Fruit fly (Drosophila melanogaster) whole organism, embryonic: ENCODE measurements around the gene CG13070.

Source experiments
- Adf1 ChIP-seq: fragments of 200-800 bp; sonication (Bioruptor generic); IDR thresholded peaks from 2 replicates; pipeline ENCODE4 v1.3.6; 2022; ENCODE audit warnings: missing biosample characterization, missing genetic modification characterization
- Atf3 ChIP-seq: fragments of 200-800 bp; sonication (Bioruptor generic); optimal IDR thresholded peaks from 3 replicates; lab custom pipeline; 2016; ENCODE audit warnings: missing biosample characterization, missing genetic modification characterization
- Blimp-1 ChIP-seq: fragments of 200-800 bp; sonication (Bioruptor generic); optimal IDR thresholded peaks from 3 replicates; lab custom pipeline; 2018; ENCODE audit warnings: missing biosample characterization, missing genetic modification characterization, mild to moderate bottlenecking, moderate library complexity, missing genetic modification reagents
- CG11560 ChIP-seq: fragments of 200-800 bp; sonication (Bioruptor generic); IDR thresholded peaks from 3 replicates; pipeline ENCODE4 v1.3.6; 2022; ENCODE audit warnings: missing biosample characterization, missing genetic modification characterization
- CG12155 ChIP-seq: fragments of 200-800 bp; sonication (Bioruptor generic); optimal IDR thresholded peaks from 3 replicates; lab custom pipeline; 2016; ENCODE audit warnings: missing biosample characterization, missing genetic modification characterization
- CG12219 ChIP-seq: fragments of 200-800 bp; sonication (Bioruptor generic); optimal IDR thresholded peaks from 3 replicates; lab custom pipeline; 2018; ENCODE audit warnings: missing biosample characterization, mild to moderate bottlenecking, missing genetic modification characterization
- CG1647 ChIP-seq: fragments of 200-800 bp; sonication (Bioruptor generic); optimal IDR thresholded peaks from 3 replicates; lab custom pipeline; 2016; ENCODE audit warnings: missing biosample characterization, missing genetic modification characterization
- CG18476 ChIP-seq: fragments of 200-800 bp; sonication (Bioruptor generic); optimal IDR thresholded peaks from 2 replicates; lab custom pipeline; 2016; ENCODE audit warnings: missing biosample characterization, mild to moderate bottlenecking, missing genetic modification characterization
- CG18764 ChIP-seq: fragments of 200-800 bp; sonication (Bioruptor generic); optimal IDR thresholded peaks from 3 replicates; lab custom pipeline; 2016; ENCODE audit warnings: missing biosample characterization, missing genetic modification characterization
- CG2199 ChIP-seq: fragments of 200-800 bp; sonication (Bioruptor generic); IDR thresholded peaks from 3 replicates; pipeline ENCODE4 v1.3.6; 2022; ENCODE audit warnings: missing biosample characterization, missing genetic modification characterization
- CG3065 ChIP-seq: fragments of 200-800 bp; sonication (Bioruptor generic); optimal IDR thresholded peaks from 2 replicates; lab custom pipeline; 2016; ENCODE audit warnings: missing biosample characterization, missing genetic modification characterization
- CG33557 ChIP-seq: fragments of 200-800 bp; sonication (Bioruptor generic); optimal IDR thresholded peaks from 2 replicates; lab custom pipeline; 2019; ENCODE audit warnings: missing biosample characterization, mild to moderate bottlenecking, missing genetic modification characterization, moderate library complexity
- CG5180 ChIP-seq: fragments of 200-800 bp; sonication (Bioruptor generic); optimal IDR thresholded peaks from 3 replicates; lab custom pipeline; 2017; ENCODE audit warnings: missing biosample characterization, missing genetic modification characterization, mild to moderate bottlenecking, moderate library complexity, missing genetic modification reagents
- CG5953 ChIP-seq: fragments of 200-800 bp; sonication (Bioruptor generic); IDR thresholded peaks from 2 replicates; pipeline ENCODE4 v1.3.6; 2022; ENCODE audit warnings: missing biosample characterization, missing genetic modification characterization
- CG6272 ChIP-seq: fragments of 200-800 bp; sonication (Bioruptor generic); IDR thresholded peaks from 2 replicates; pipeline ENCODE4 v1.3.6; 2022; ENCODE audit warnings: missing biosample characterization, missing genetic modification characterization
- CG7372 ChIP-seq: fragments of 200-800 bp; sonication (Bioruptor generic); IDR thresholded peaks from 2 replicates; pipeline ENCODE4 v1.3.6; 2022; ENCODE audit warnings: missing biosample characterization, missing genetic modification characterization
- CG7786 ChIP-seq: fragments of 200-800 bp; sonication (Bioruptor generic); optimal IDR thresholded peaks from 2 replicates; lab custom pipeline; 2016; ENCODE audit warnings: missing biosample characterization, missing genetic modification characterization
- CG8089 ChIP-seq: fragments of 200-800 bp; sonication (Bioruptor generic); optimal IDR thresholded peaks from 3 replicates; lab custom pipeline; 2016; ENCODE audit warnings: missing biosample characterization, missing genetic modification characterization
- CG9609 ChIP-seq: fragments of 200-800 bp; sonication (Bioruptor generic); optimal IDR thresholded peaks from 3 replicates; lab custom pipeline; 2016; ENCODE audit warnings: missing biosample characterization, missing genetic modification characterization
- CG9797 ChIP-seq: fragments of 200-800 bp; sonication (Bioruptor generic); optimal IDR thresholded peaks from 3 replicates; lab custom pipeline; 2018; ENCODE audit warnings: missing biosample characterization, mild to moderate bottlenecking, missing genetic modification characterization
- CHES-1-like ChIP-seq: fragments of 200-800 bp; sonication (Bioruptor generic); optimal IDR thresholded peaks from 2 replicates; lab custom pipeline; 2016; ENCODE audit warnings: missing biosample characterization, missing genetic modification characterization
- Drgx ChIP-seq: fragments of 200-800 bp; sonication (Bioruptor generic); IDR thresholded peaks from 2 replicates; pipeline ENCODE4 v1.3.6; 2022; ENCODE audit warnings: missing biosample characterization, missing genetic modification characterization
- Fer2 ChIP-seq: fragments of 200-800 bp; sonication (Bioruptor generic); optimal IDR thresholded peaks from 2 replicates; lab custom pipeline; 2018; ENCODE audit warnings: missing biosample characterization, mild to moderate bottlenecking, missing genetic modification characterization, moderate library complexity
- HLH54F ChIP-seq: fragments of 200-800 bp; sonication (Bioruptor generic); optimal IDR thresholded peaks from 3 replicates; lab custom pipeline; 2016; ENCODE audit warnings: missing biosample characterization, missing genetic modification characterization
- HmgZ ChIP-seq: fragments of 200-800 bp; sonication (Bioruptor generic); optimal IDR thresholded peaks from 2 replicates; lab custom pipeline; 2018; ENCODE audit warnings: missing biosample characterization, mild to moderate bottlenecking, missing genetic modification characterization
- Hr78 ChIP-seq, 2 experiments: fragments of 200-800 bp in 1 of 2; fragments of >200 bp in 1 of 2; sonication (Bioruptor generic) in 1 of 2; optimal IDR thresholded peaks; 2 replicates each; lab custom pipeline; 2017 to 2019; ENCODE audit warnings: missing biosample characterization in 2 of 2, missing genetic modification characterization in 2 of 2, mild to moderate bottlenecking in 1 of 2, moderate library complexity in 1 of 2
- Lhr ChIP-seq: fragments of 200-800 bp; sonication (Bioruptor generic); optimal IDR thresholded peaks from 3 replicates; lab custom pipeline; 2017; ENCODE audit warnings: mild to moderate bottlenecking, missing biosample characterization, missing genetic modification reagents, missing genetic modification characterization
- Med ChIP-seq: fragments of 200-800 bp; sonication (Bioruptor generic); peaks from one replicate; lab custom pipeline; 2016; ENCODE audit warnings: missing biosample characterization, missing genetic modification characterization, mild to moderate bottlenecking, inconsistent platforms, moderate library complexity
- Nf-YA ChIP-seq: fragments of 200-800 bp; sonication (Bioruptor generic); IDR thresholded peaks from 2 replicates; pipeline ENCODE4 v1.3.6; 2022; ENCODE audit warnings: missing biosample characterization, missing genetic modification characterization
- PHDP ChIP-seq: fragments of 200-800 bp; sonication (Bioruptor generic); optimal IDR thresholded peaks from 3 replicates; lab custom pipeline; 2018; ENCODE audit warnings: missing biosample characterization, mild to moderate bottlenecking, missing genetic modification characterization, moderate library complexity
- Ptx1 ChIP-seq: fragments of 200-800 bp; sonication (Bioruptor generic); IDR thresholded peaks from 2 replicates; pipeline ENCODE4 v1.3.6; 2022; ENCODE audit warnings: missing biosample characterization, missing genetic modification characterization
- Rx ChIP-seq: fragments of 200-800 bp; sonication (Bioruptor generic); IDR thresholded peaks from 2 replicates; pipeline ENCODE4 v1.3.6; 2022; ENCODE audit warnings: missing biosample characterization, missing genetic modification characterization
- Taf1 ChIP-seq: fragments of 200-800 bp; sonication (Bioruptor generic); IDR thresholded peaks from 2 replicates; pipeline ENCODE4 v1.3.6; 2022; ENCODE audit warnings: missing biosample characterization, missing genetic modification characterization
- Trl ChIP-seq, 3 experiments: fragments of >200 bp in 2 of 3; fragments of 200-800 bp in 1 of 3; sonication (Bioruptor generic) in 1 of 3; optimal IDR thresholded peaks; 2 replicates in 1 of 3; 3 replicates in 2 of 3; lab custom pipeline; 2016 to 2017; ENCODE audit warnings: missing biosample characterization in 1 of 3, missing genetic modification characterization in 1 of 3
- abd-A ChIP-seq: fragments of 200-800 bp; sonication (Bioruptor generic); optimal IDR thresholded peaks from 3 replicates; lab custom pipeline; 2019; ENCODE audit warnings: missing biosample characterization, mild to moderate bottlenecking, missing genetic modification characterization, moderate library complexity
- amos ChIP-seq: fragments of 200-800 bp; sonication (Bioruptor generic); IDR thresholded peaks from 2 replicates; pipeline ENCODE4 v1.3.6; 2022; ENCODE audit warnings: missing biosample characterization, missing genetic modification characterization; ENCODE audit not compliant: partially characterized antibody
- cas ChIP-seq: fragments of 200-800 bp; sonication (Bioruptor generic); IDR thresholded peaks from 2 replicates; pipeline ENCODE4 v1.3.6; 2022; ENCODE audit warnings: missing biosample characterization, missing genetic modification characterization
- cato ChIP-seq: fragments of 200-800 bp; sonication (Bioruptor generic); optimal IDR thresholded peaks from 2 replicates; lab custom pipeline; 2016; ENCODE audit warnings: missing biosample characterization, missing genetic modification characterization, borderline replicate concordance
- croc ChIP-seq: fragments of 200-800 bp; sonication (Bioruptor generic); conservative IDR thresholded peaks from 3 replicates; pipeline ENCODE4 v1.3.6; 2022; ENCODE audit warnings: missing biosample characterization, missing genetic modification characterization
- da ChIP-seq: fragments of 200-800 bp; sonication (Bioruptor generic); optimal IDR thresholded peaks from 2 replicates; lab custom pipeline; 2016; ENCODE audit warnings: missing biosample characterization, missing genetic modification characterization
- gsb ChIP-seq: fragments of 200-800 bp; sonication (Bioruptor generic); IDR thresholded peaks from 2 replicates; pipeline ENCODE4 v1.3.6; 2022; ENCODE audit warnings: missing biosample characterization, missing genetic modification characterization
- ham ChIP-seq: fragments of 200-800 bp; sonication (Bioruptor generic); IDR thresholded peaks from 2 replicates; pipeline ENCODE4 v1.3.6; 2022; ENCODE audit warnings: missing biosample characterization, missing genetic modification characterization
- jing ChIP-seq: fragments of 200-800 bp; sonication (Bioruptor generic); optimal IDR thresholded peaks from 2 replicates; lab custom pipeline; 2018; ENCODE audit warnings: missing biosample characterization, mild to moderate bottlenecking, missing genetic modification characterization
- kni ChIP-seq: fragments of 200-800 bp; sonication (Bioruptor generic); optimal IDR thresholded peaks from 3 replicates; lab custom pipeline; 2017; ENCODE audit warnings: mild to moderate bottlenecking, missing biosample characterization, missing genetic modification reagents, missing genetic modification characterization
- lab ChIP-seq: fragments of 200-800 bp; sonication (Bioruptor generic); optimal IDR thresholded peaks from 3 replicates; lab custom pipeline; 2017; ENCODE audit warnings: missing biosample characterization, missing genetic modification characterization, mild to moderate bottlenecking, moderate library complexity, missing genetic modification reagents
- mam ChIP-seq: fragments of 200-800 bp; sonication (Bioruptor generic); optimal IDR thresholded peaks from 3 replicates; lab custom pipeline; 2016; ENCODE audit warnings: missing biosample characterization, missing genetic modification characterization
- mld ChIP-seq: fragments of 200-800 bp; sonication (Bioruptor generic); IDR thresholded peaks from 3 replicates; pipeline ENCODE4 v1.3.6; 2022; ENCODE audit warnings: missing biosample characterization, missing genetic modification characterization; ENCODE audit not compliant: partially characterized antibody
- odd ChIP-seq: fragments of 200-800 bp; sonication (Bioruptor generic); optimal IDR thresholded peaks from 2 replicates; lab custom pipeline; 2017; ENCODE audit warnings: missing biosample characterization, mild to moderate bottlenecking, missing genetic modification characterization
- pb ChIP-seq: fragments of 200-800 bp; sonication (Bioruptor generic); optimal IDR thresholded peaks from 3 replicates; lab custom pipeline; 2016; ENCODE audit warnings: missing biosample characterization, missing genetic modification characterization
- ranshi ChIP-seq: fragments of 200-800 bp; sonication (Bioruptor generic); IDR thresholded peaks from 2 replicates; pipeline ENCODE4 v1.3.6; 2022; ENCODE audit warnings: missing biosample characterization, missing genetic modification characterization
- vvl ChIP-seq: fragments of 200-800 bp; sonication (Bioruptor generic); IDR thresholded peaks from 2 replicates; pipeline ENCODE4 v1.3.6; 2022; ENCODE audit warnings: missing biosample characterization, missing genetic modification characterization

Gene CG13070

dm6 chr3L:16286258-16286657, 23.1 kb downstream of the CG13070 start (continued):
- TF ChIP-seq Hr78 (GFP tag; optimal IDR thresholded peaks at IDR 0.05; lab: Kevin White, UChicago) = no peak
- no peak for TF ChIP-seq mld (GFP tag; lab: Robert Waterston, UW)
- no peak for TF ChIP-seq CG8089 (GFP tag; lab: Kevin White, UChicago)
- no peak for TF ChIP-seq CG7372 (GFP tag; lab: Robert Waterston, UW)
- TF ChIP-seq CG1647 (GFP tag; lab: Kevin White, UChicago) = no peak
- peak; percentile 62 for TF ChIP-seq vvl (GFP tag; lab: Robert Waterston, UW)
- no peak for TF ChIP-seq CHES-1-like (GFP tag; lab: Kevin White, UChicago)
- no peak for TF ChIP-seq Lhr
- TF ChIP-seq CG11560 = no peak
- TF ChIP-seq gsb (GFP tag; lab: Robert Waterston, UW) = no peak
- TF ChIP-seq ham (GFP tag; lab: Robert Waterston, UW) = no peak
- TF ChIP-seq kni = no peak
- TF ChIP-seq HLH54F (GFP tag; lab: Kevin White, UChicago) = no peak
- TF ChIP-seq CG18764 (GFP tag; lab: Kevin White, UChicago) = no peak
- no peak for TF ChIP-seq Atf3 (GFP tag; lab: Kevin White, UChicago)
- no peak for TF ChIP-seq Adf1 (GFP tag; lab: Robert Waterston, UW)
- peak; percentile 23 for TF ChIP-seq Blimp-1
- no peak for TF ChIP-seq Trl (optimal IDR thresholded peaks at IDR 0.05; lab: Kevin White, UChicago)
- no peak for TF ChIP-seq Trl (GFP tag; optimal IDR thresholded peaks at IDR 0.05; lab: Kevin White, UChicago)
- TF ChIP-seq CG2199 = no peak
- TF ChIP-seq lab (GFP tag; lab: Kevin White, UChicago) = no peak
- no peak for TF ChIP-seq Rx (GFP tag; lab: Robert Waterston, UW)
- no peak for TF ChIP-seq Drgx (GFP tag; lab: Robert Waterston, UW)
- no peak for TF ChIP-seq CG5180 (GFP tag; lab: Kevin White, UChicago)
- TF ChIP-seq jing (GFP tag; lab: Kevin White, UChicago) = no peak
- no peak for TF ChIP-seq CG9797 (GFP tag; lab: Kevin White, UChicago)
- no peak for TF ChIP-seq Nf-YA (GFP tag; lab: Robert Waterston, UW)
- TF ChIP-seq PHDP (tag; lab: Kevin White, UChicago) = no peak
- peak; percentile 14 for TF ChIP-seq CG12219 (GFP tag; lab: Kevin White, UChicago)
- no peak for TF ChIP-seq CG6272 (GFP tag; lab: Robert Waterston, UW)
- peak; percentile 60; the same call in 1 of the 2 replicates for TF ChIP-seq Ptx1 (GFP tag; lab: Robert Waterston, UW)
- no peak for TF ChIP-seq cato
- no peak for TF ChIP-seq odd (GFP tag; lab: Kevin White, UChicago)
- TF ChIP-seq Taf1 (GFP tag; lab: Robert Waterston, UW) = no peak
- no peak for TF ChIP-seq CG9609
- no peak for TF ChIP-seq mam (GFP tag; lab: Kevin White, UChicago)
- no peak for TF ChIP-seq CG7786 (GFP tag; lab: Kevin White, UChicago)
- TF ChIP-seq pb = no peak
- TF ChIP-seq Fer2 (tag; lab: Kevin White, UChicago) = no peak
- TF ChIP-seq CG18476 (GFP tag; lab: Kevin White, UChicago) = no peak
- no peak for TF ChIP-seq CG3065
- no peak for TF ChIP-seq cas (GFP tag; lab: Robert Waterston, UW)
- TF ChIP-seq HmgZ (tag; lab: Kevin White, UChicago) = no peak
- peak; percentile 79 for TF ChIP-seq Med
- no peak for TF ChIP-seq CG12155 (GFP tag; lab: Kevin White, UChicago)
- TF ChIP-seq abd-A (tag; lab: Kevin White, UChicago) = peak; percentile 21
- no peak for TF ChIP-seq CG5953
- TF ChIP-seq da (GFP tag; lab: Kevin White, UChicago) = no peak
- TF ChIP-seq CG33557 (GFP tag; lab: Kevin White, UChicago) = no peak
- peak; percentile 24; the same call in 1 of the 2 replicates for TF ChIP-seq ranshi (GFP tag; lab: Robert Waterston, UW)
- TF ChIP-seq amos (GFP tag; lab: Robert Waterston, UW) = no peak
- no peak for TF ChIP-seq croc (GFP tag; lab: Robert Waterston, UW)
